Fruit fly (Drosophila melanogaster) whole organism, prepupa: ENCODE measurements around the gene IleRS.

ENCODE experiments used
- CG10669 ChIP-seq: fragments of 200-800 bp; sonication (Bioruptor generic); optimal IDR thresholded peaks from 3 replicates; lab custom pipeline; 2018; ENCODE audit warnings: missing biosample characterization, mild to moderate bottlenecking, missing genetic modification characterization, moderate library complexity
- CG11762 ChIP-seq: fragments of 200-800 bp; sonication (Bioruptor generic); optimal IDR thresholded peaks from 3 replicates; lab custom pipeline; 2016; ENCODE audit warnings: missing biosample characterization, missing genetic modification characterization; ENCODE audit not compliant: insufficient read depth
- CG11902 ChIP-seq: fragments of 200-800 bp; sonication (Bioruptor generic); optimal IDR thresholded peaks from 3 replicates; lab custom pipeline; 2016; ENCODE audit warnings: missing biosample characterization, missing genetic modification characterization
- CG1621 ChIP-seq: fragments of 200-800 bp; sonication (Bioruptor generic); optimal IDR thresholded peaks from 3 replicates; lab custom pipeline; 2018; ENCODE audit warnings: missing biosample characterization, mild to moderate bottlenecking, missing genetic modification characterization
- CG16779 ChIP-seq: fragments of 200-800 bp; sonication (Bioruptor generic); optimal IDR thresholded peaks from 3 replicates; lab custom pipeline; 2017; ENCODE audit warnings: missing biosample characterization, mild to moderate bottlenecking, missing genetic modification characterization
- CG3032 ChIP-seq: fragments of 200-800 bp; optimal IDR thresholded peaks from 2 replicates; lab custom pipeline; 2019; ENCODE audit warnings: missing biosample characterization, mild to moderate bottlenecking, missing genetic modification characterization, moderate library complexity
- CG31627 ChIP-seq: fragments of 200-800 bp; sonication (Bioruptor generic); optimal IDR thresholded peaks from 3 replicates; lab custom pipeline; 2016; ENCODE audit warnings: missing biosample characterization, missing genetic modification characterization
- CG3919 ChIP-seq: fragments of 200-800 bp; sonication (Bioruptor generic); optimal IDR thresholded peaks from 3 replicates; lab custom pipeline; 2016; ENCODE audit warnings: missing biosample characterization, missing genetic modification characterization
- CG6808 ChIP-seq: fragments of 200-800 bp; sonication (Bioruptor generic); optimal IDR thresholded peaks from 3 replicates; lab custom pipeline; 2017; ENCODE audit warnings: missing biosample characterization, missing genetic modification characterization, mild to moderate bottlenecking, moderate library complexity, missing genetic modification reagents
- CG8119 ChIP-seq: fragments of 200-800 bp; sonication (Bioruptor generic); IDR thresholded peaks from 3 replicates; pipeline ENCODE4 v1.3.6; 2022; ENCODE audit warnings: missing biosample characterization, missing genetic modification characterization
- CG9139 ChIP-seq: fragments of 200-800 bp; sonication (Bioruptor generic); optimal IDR thresholded peaks from 3 replicates; lab custom pipeline; 2017; ENCODE audit warnings: missing biosample characterization, mild to moderate bottlenecking, missing genetic modification characterization
- Eip75B ChIP-seq: fragments of 200-800 bp; sonication (Bioruptor generic); optimal IDR thresholded peaks from 3 replicates; lab custom pipeline; 2016; ENCODE audit warnings: missing biosample characterization, missing genetic modification characterization
- Eip78C ChIP-seq: fragments of 200-800 bp; sonication (Bioruptor generic); peaks from one replicate; lab custom pipeline; 2016; ENCODE audit warnings: missing biosample characterization, missing genetic modification characterization
- Eip93F ChIP-seq: fragments of 200-800 bp; sonication (Bioruptor generic); optimal IDR thresholded peaks from 2 replicates; lab custom pipeline; 2016; ENCODE audit warnings: missing biosample characterization, mild to moderate bottlenecking, missing genetic modification characterization
- Ets21C ChIP-seq: fragments of 200-800 bp; sonication (Bioruptor generic); optimal IDR thresholded peaks from 3 replicates; lab custom pipeline; 2016; ENCODE audit warnings: missing biosample characterization, missing genetic modification characterization
- Ets96B ChIP-seq: fragments of 200-800 bp; optimal IDR thresholded peaks from 2 replicates; lab custom pipeline; 2019; ENCODE audit warnings: missing biosample characterization, mild to moderate bottlenecking, missing genetic modification characterization, moderate library complexity
- Gug ChIP-seq: fragments of 200-800 bp; sonication (Bioruptor generic); IDR thresholded peaks from 2 replicates; pipeline ENCODE4 v1.3.6; 2022; ENCODE audit warnings: missing biosample characterization, missing genetic modification characterization
- Hr38 ChIP-seq: sonication (Bioruptor generic); optimal IDR thresholded peaks from 2 replicates; lab custom pipeline; 2016; ENCODE audit warnings: missing biosample characterization, missing genetic modification characterization
- Hr39 ChIP-seq: fragments of 200-800 bp; sonication (Bioruptor generic); optimal IDR thresholded peaks from 2 replicates; lab custom pipeline; 2016; ENCODE audit warnings: missing biosample characterization, missing genetic modification characterization
- Hr4 ChIP-seq: fragments of 200-800 bp; sonication (Bioruptor generic); optimal IDR thresholded peaks from 3 replicates; lab custom pipeline; 2016; ENCODE audit warnings: missing biosample characterization, missing genetic modification characterization
- Lpt ChIP-seq: fragments of 200-800 bp; sonication (Bioruptor generic); optimal IDR thresholded peaks from 3 replicates; lab custom pipeline; 2016; ENCODE audit warnings: missing biosample characterization, missing genetic modification characterization
- OdsH ChIP-seq: fragments of 200-800 bp; sonication (Bioruptor generic); optimal IDR thresholded peaks from 3 replicates; lab custom pipeline; 2016; ENCODE audit warnings: missing biosample characterization, missing genetic modification characterization
- Smox ChIP-seq: fragments of 200-800 bp; sonication (Bioruptor generic); optimal IDR thresholded peaks from 3 replicates; lab custom pipeline; 2016; ENCODE audit warnings: missing biosample characterization, missing genetic modification characterization
- Sox102F ChIP-seq: fragments of 200-800 bp; sonication (Bioruptor generic); optimal IDR thresholded peaks from 2 replicates; lab custom pipeline; 2016; ENCODE audit warnings: missing biosample characterization, mild to moderate bottlenecking, missing genetic modification characterization
- Sox14 ChIP-seq: fragments of 200-800 bp; sonication (Bioruptor generic); optimal IDR thresholded peaks from 3 replicates; lab custom pipeline; 2016; ENCODE audit warnings: missing biosample characterization, missing genetic modification characterization
- cyc ChIP-seq: fragments of 200-800 bp; sonication (Bioruptor generic); optimal IDR thresholded peaks from 3 replicates; lab custom pipeline; 2016; ENCODE audit warnings: missing biosample characterization, missing genetic modification characterization
- dsx ChIP-seq: fragments of 200-800 bp; optimal IDR thresholded peaks from 3 replicates; lab custom pipeline; 2019; ENCODE audit warnings: missing biosample characterization, mild to moderate bottlenecking, missing genetic modification characterization, moderate library complexity; ENCODE audit not compliant: poor library complexity, severe bottlenecking
- eg ChIP-seq: fragments of 200-800 bp; sonication (Bioruptor generic); IDR thresholded peaks from 3 replicates; pipeline ENCODE4 v1.3.6; 2022; ENCODE audit warnings: missing biosample characterization, missing genetic modification characterization
- esn ChIP-seq: fragments of 200-800 bp; sonication (Bioruptor generic); optimal IDR thresholded peaks from 2 replicates; lab custom pipeline; 2016; ENCODE audit warnings: missing biosample characterization, mild to moderate bottlenecking, missing genetic modification characterization, moderate library complexity
- fd59A ChIP-seq: fragments of 200-800 bp; sonication (Bioruptor generic); optimal IDR thresholded peaks from 2 replicates; lab custom pipeline; 2017; ENCODE audit warnings: missing biosample characterization, mild to moderate bottlenecking, missing genetic modification characterization, missing genetic modification reagents
- net ChIP-seq: fragments of 200-800 bp; sonication (Bioruptor generic); optimal IDR thresholded peaks from 3 replicates; lab custom pipeline; 2016; ENCODE audit warnings: missing biosample characterization, missing genetic modification characterization
- pdm3 ChIP-seq: fragments of 200-800 bp; sonication (Bioruptor generic); optimal IDR thresholded peaks from 3 replicates; lab custom pipeline; 2016; ENCODE audit warnings: missing biosample characterization, missing genetic modification characterization
- salr ChIP-seq, 2 experiments: fragments of 200-800 bp; sonication (Bioruptor generic); optimal IDR thresholded peaks; 3 replicates each; lab custom pipeline; 2016 to 2018; ENCODE audit warnings: missing biosample characterization in 2 of 2, missing genetic modification characterization in 2 of 2, mild to moderate bottlenecking in 1 of 2
- spab ChIP-seq: fragments of 200-800 bp; sonication (Bioruptor generic); optimal IDR thresholded peaks from 2 replicates; lab custom pipeline; 2017; ENCODE audit warnings: missing biosample characterization, mild to moderate bottlenecking, missing genetic modification characterization, missing genetic modification reagents
- ss ChIP-seq, 2 experiments: fragments of 200-800 bp; sonication (Bioruptor generic); optimal IDR thresholded peaks; 2 replicates in 1 of 2; 3 replicates in 1 of 2; lab custom pipeline; 2017 to 2018; ENCODE audit warnings: mild to moderate bottlenecking in 2 of 2, missing biosample characterization in 2 of 2, missing genetic modification characterization in 2 of 2, moderate library complexity in 1 of 2

The IleRS gene

dm6 chr3L:22262797-22263423, 25.6 kb upstream of the IleRS start, which contains the start of the genes Rich and Ddx1 (continued):
- TF ChIP-seq Gug (GFP tag; lab: Robert Waterston, UW) (no peak), esn (GFP tag; lab: Kevin White, UChicago) (peak; percentile 58), Eip78C (GFP tag; lab: Kevin White, UChicago) (peak; percentile 86), Smox (GFP tag; lab: Kevin White, UChicago) (peak; percentile 61), CG3919 (GFP tag; lab: Kevin White, UChicago) (peak; percentile 59), CG6808 (GFP tag; lab: Kevin White, UChicago) (no peak), eg (GFP tag; lab: Robert Waterston, UW) (peak; percentile 29; the same call in 1 of the 3 replicates), spab (no peak), Hr4 (GFP tag; lab: Kevin White, UChicago) (no peak), CG8119 (GFP tag; lab: Robert Waterston, UW) (no peak), Lpt (GFP tag; lab: Kevin White, UChicago) (no peak), CG31627 (GFP tag; lab: Kevin White, UChicago) (peak; percentile 43), Eip93F (GFP tag; lab: Kevin White, UChicago) (no peak), fd59A (GFP tag; lab: Kevin White, UChicago) (peak; percentile 19), pdm3 (GFP tag; lab: Kevin White, UChicago) (peak; percentile 62), salr (GFP tag; optimal IDR thresholded peaks at IDR 0.05; lab: Kevin White, UChicago) (no peak), CG9139 (GFP tag; lab: Kevin White, UChicago) (no peak), CG11902 (GFP tag; lab: Kevin White, UChicago) (peak; percentile 32), CG1621 (tag; lab: Kevin White, UChicago) (no peak), dsx (no peak), Ets96B (tag; lab: Kevin White, UChicago) (peak; percentile 30), Hr38 (GFP tag; lab: Kevin White, UChicago) (no peak), CG3032 (peak; percentile 35)

- TF ChIP-seq OdsH (no peak), CG8119 (GFP tag; lab: Robert Waterston, UW) (no peak), eg (GFP tag; lab: Robert Waterston, UW) (peak; percentile 5; the same call in 1 of the 3 replicates), CG11902 (GFP tag; lab: Kevin White, UChicago) (no peak), CG3919 (GFP tag; lab: Kevin White, UChicago) (peak; percentile 23), net (GFP tag; lab: Kevin White, UChicago) (no peak), Eip75B (GFP tag; lab: Kevin White, UChicago) (no peak), Sox102F (GFP tag; lab: Kevin White, UChicago) (no peak), CG31627 (GFP tag; lab: Kevin White, UChicago) (peak; percentile 21), CG10669 (GFP tag; lab: Kevin White, UChicago) (peak; percentile 95), CG16779 (tag; lab: Kevin White, UChicago) (no peak), ss (GFP tag; optimal IDR thresholded peaks at IDR 0.05; lab: Kevin White, UChicago) (no peak), pdm3 (GFP tag; lab: Kevin White, UChicago) (peak; percentile 23), cyc (peak; percentile 4), Eip78C (GFP tag; lab: Kevin White, UChicago) (peak; percentile 69), CG11762 (GFP tag; lab: Kevin White, UChicago) (no peak), Hr39 (peak; percentile 46), Sox14 (GFP tag; lab: Kevin White, UChicago) (peak; percentile 14), Ets21C (GFP tag; lab: Kevin White, UChicago) (peak; percentile 11), Smox (GFP tag; lab: Kevin White, UChicago) (no peak), Hr38 (GFP tag; lab: Kevin White, UChicago) (no peak), CG3032 (peak; percentile 39), CG1621 (tag; lab: Kevin White, UChicago) (peak; percentile 95)
Observed at dm6 chr3L:22266535-22266934, 21.9 kb upstream of the IleRS start, which contains the start of gene CG11523. Gene CG11523, minus strand, starts transcription at chr3L:22266679.
